Worm (Caenorhabditis elegans) whole organism, L3 larva: ENCODE measurements around the gene eif-3.D.

Experiments used
- ceh-82 ChIP-seq: fragments of 150-350 bp; optimal IDR thresholded peaks from 2 replicates; lab custom pipeline; 2014; ENCODE audit warnings: missing biosample characterization, missing genetic modification characterization
- fkh-10 ChIP-seq: sonication (generic microtip); optimal IDR thresholded peaks from 2 replicates; lab custom pipeline; 2017; ENCODE audit warnings: missing biosample characterization, missing genetic modification reagents, missing genetic modification characterization
- lin-15B ChIP-seq: fragments of 150-350 bp; optimal IDR thresholded peaks from 2 replicates; lab custom pipeline; 2014; ENCODE audit warnings: missing biosample characterization, missing genetic modification characterization
- pha-4 ChIP-seq: fragments of 150-350 bp; optimal IDR thresholded peaks from 2 replicates; lab custom pipeline; 2014; ENCODE audit warnings: missing biosample characterization, missing genetic modification reagents, missing genetic modification characterization
- snpc-4 ChIP-seq: fragments of 150-350 bp; optimal IDR thresholded peaks from 2 replicates; lab custom pipeline; 2014; ENCODE audit warnings: missing biosample characterization, missing genetic modification characterization
- zag-1 ChIP-seq: fragments of 150-350 bp; optimal IDR thresholded peaks from 2 replicates; lab custom pipeline; 2014; ENCODE audit warnings: missing biosample characterization, missing genetic modification characterization

DNA sequence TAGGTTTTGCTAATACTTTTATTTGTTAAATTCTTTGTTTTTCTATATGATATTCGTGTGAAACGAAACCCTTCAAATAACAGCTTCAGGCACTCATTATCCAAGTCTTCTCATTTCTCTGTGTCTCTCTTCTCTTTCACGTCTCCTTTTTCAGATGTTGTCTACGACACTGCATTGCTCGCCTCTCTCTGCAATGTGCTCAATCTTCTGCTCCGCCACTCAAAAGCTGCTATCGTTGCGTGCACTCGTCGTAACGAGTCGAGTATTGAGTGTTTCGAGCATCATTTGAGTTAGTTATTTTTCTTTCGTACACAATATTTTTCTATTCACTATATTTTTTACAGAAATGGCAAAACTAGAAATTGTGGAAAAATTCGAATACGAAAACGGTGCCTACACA, 1.8 kb upstream of the eif-3.D start:
- TF ChIP-seq ceh-82 (tag; lab: Kevin White, UChicago) (no peak), lin-15B (tag; lab: Kevin White, UChicago) (no peak), zag-1 (tag; lab: Kevin White, UChicago) (no peak), snpc-4 (no peak), fkh-10 (GFP tag; lab: Kevin White, UChicago) (no peak), pha-4 (tag; lab: Kevin White, UChicago) (no peak)
